Worm (Caenorhabditis elegans) whole organism, L1 larva: Measurements from ENCODE around the gene T22B2.2.

Experiments used
- C04F5.9 ChIP-seq: sonication (generic microtip); optimal IDR thresholded peaks from 2 replicates; lab custom pipeline; 2016; ENCODE audit warnings: missing genetic modification characterization, missing compliant biosample characterization
- C34B4.2 ChIP-seq: sonication (generic microtip); optimal IDR thresholded peaks from 2 replicates; lab custom pipeline; 2017; ENCODE audit warnings: mild to moderate bottlenecking, missing genetic modification characterization, missing compliant biosample characterization
- F16B12.6 ChIP-seq: fragments of 150-350 bp; optimal IDR thresholded peaks from 2 replicates; lab custom pipeline; 2014; ENCODE audit warnings: missing biosample characterization, missing genetic modification characterization
- aha-1 ChIP-seq: fragments of 150-350 bp; optimal IDR thresholded peaks from 2 replicates; lab custom pipeline; 2014; ENCODE audit warnings: missing biosample characterization, missing genetic modification characterization
- blmp-1 ChIP-seq: fragments of 150-350 bp; optimal IDR thresholded peaks from 2 replicates; lab custom pipeline; 2014; ENCODE audit warnings: missing biosample characterization, missing genetic modification characterization
- ceh-8 ChIP-seq: fragments of 200-800 bp; sonication (Bioruptor generic); optimal IDR thresholded peaks from 2 replicates; lab custom pipeline; 2018; ENCODE audit warnings: mild to moderate bottlenecking, missing genetic modification characterization, moderate library complexity, missing compliant biosample characterization
- ceh-82 ChIP-seq, 3 experiments: fragments of 150-350 bp in 1 of 3; sonication (generic microtip) in 2 of 3; optimal IDR thresholded peaks; 2 replicates each; lab custom pipeline; 2014 to 2017; ENCODE audit warnings: missing biosample characterization in 3 of 3, missing genetic modification characterization in 3 of 3
- ceh-88 ChIP-seq: fragments of 200-800 bp; sonication (Bioruptor generic); IDR thresholded peaks from 2 replicates; pipeline ENCODE4 v1.3.6; 2022; ENCODE audit warnings: missing genetic modification characterization, missing compliant biosample characterization
- ceh-90 ChIP-seq: sonication (generic microtip); optimal IDR thresholded peaks from 2 replicates; lab custom pipeline; 2016; ENCODE audit warnings: missing genetic modification characterization, missing compliant biosample characterization
- ces-1 ChIP-seq: fragments of 150-350 bp; optimal IDR thresholded peaks from 2 replicates; lab custom pipeline; 2014; ENCODE audit warnings: missing biosample characterization, missing genetic modification reagents, missing genetic modification characterization
- dsc-1 ChIP-seq: sonication (generic microtip); optimal IDR thresholded peaks from 2 replicates; lab custom pipeline; 2016; ENCODE audit warnings: mild to moderate bottlenecking, missing genetic modification characterization, missing compliant biosample characterization
- efl-1 ChIP-seq, 4 experiments: fragments of 150-350 bp; optimal IDR thresholded peaks in 3 of 4; peaks in 1 of 4; 1 replicate in 1 of 4; 2 replicates in 3 of 4; lab custom pipeline; 2014; ENCODE audit warnings: missing biosample characterization in 2 of 4, missing genetic modification characterization in 2 of 4, missing genetic modification reagents in 2 of 4
- egl-13 ChIP-seq: sonication (generic microtip); optimal IDR thresholded peaks from 2 replicates; lab custom pipeline; 2016; ENCODE audit warnings: missing genotype, missing genetic modification reagents, missing genetic modification characterization, missing compliant biosample characterization
- egl-27 ChIP-seq, 2 experiments: fragments of 150-350 bp in 1 of 2; sonication (generic microtip); optimal IDR thresholded peaks; 3 replicates each; lab custom pipeline; 2017 to 2018; ENCODE audit warnings: missing biosample characterization in 2 of 2, missing genetic modification characterization in 2 of 2, missing genetic modification reagents in 2 of 2
- elt-2 ChIP-seq: sonication (generic microtip); optimal IDR thresholded peaks from 2 replicates; lab custom pipeline; 2016; ENCODE audit warnings: missing genetic modification characterization, mild to moderate bottlenecking, inconsistent platforms, missing compliant biosample characterization, missing genetic modification reagents
- ets-5 ChIP-seq: fragments of 200-800 bp; sonication (Bioruptor generic); IDR thresholded peaks from 2 replicates; pipeline ENCODE4 v1.3.6; 2022; ENCODE audit warnings: missing genetic modification characterization, missing compliant biosample characterization
- fkh-10 ChIP-seq: sonication (generic microtip); optimal IDR thresholded peaks from 2 replicates; lab custom pipeline; 2017; ENCODE audit warnings: missing biosample characterization, missing genetic modification reagents, missing genetic modification characterization
- fkh-4 ChIP-seq: sonication (generic microtip); optimal IDR thresholded peaks from 2 replicates; lab custom pipeline; 2016; ENCODE audit warnings: missing compliant biosample characterization, missing genetic modification characterization, borderline replicate concordance
- hlh-17 ChIP-seq: fragments of 200-800 bp; sonication (Bioruptor generic); optimal IDR thresholded peaks from 2 replicates; lab custom pipeline; 2018; ENCODE audit warnings: missing genetic modification characterization, mild to moderate bottlenecking, missing compliant biosample characterization, moderate library complexity, borderline replicate concordance
- hlh-4 ChIP-seq: sonication (generic microtip); optimal IDR thresholded peaks from 2 replicates; lab custom pipeline; 2016; ENCODE audit warnings: mild to moderate bottlenecking, missing genetic modification characterization, missing compliant biosample characterization
- hpl-2 ChIP-seq: fragments of 150-350 bp; optimal IDR thresholded peaks from 2 replicates; lab custom pipeline; 2014; ENCODE audit warnings: missing biosample characterization, missing genetic modification reagents, missing genetic modification characterization
- jun-1 ChIP-seq: fragments of 150-350 bp; optimal IDR thresholded peaks from 2 replicates; lab custom pipeline; 2014; ENCODE audit warnings: missing biosample characterization, missing genetic modification reagents, missing genetic modification characterization
- lin-14 ChIP-seq: fragments of 200-800 bp; sonication (Bioruptor generic); optimal IDR thresholded peaks from 2 replicates; lab custom pipeline; 2018; ENCODE audit warnings: mild to moderate bottlenecking, missing genetic modification characterization, moderate library complexity, missing compliant biosample characterization
- lin-39 ChIP-seq: fragments of 150-350 bp; optimal IDR thresholded peaks from 2 replicates; lab custom pipeline; 2014; ENCODE audit warnings: missing biosample characterization, missing genetic modification reagents, missing genetic modification characterization
- lsy-2 ChIP-seq, 2 experiments: fragments of 150-350 bp; optimal IDR thresholded peaks; 2 replicates each; lab custom pipeline; 2014; ENCODE audit warnings: missing biosample characterization in 2 of 2, missing genetic modification characterization in 2 of 2
- mab-9 ChIP-seq: fragments of 200-800 bp; sonication (Bioruptor generic); IDR thresholded peaks from 2 replicates; pipeline ENCODE4 v1.3.6; 2022; ENCODE audit warnings: missing genetic modification reagents, missing genetic modification characterization, missing compliant biosample characterization
- nhr-11 ChIP-seq: fragments of 150-350 bp; optimal IDR thresholded peaks from 2 replicates; lab custom pipeline; 2014; ENCODE audit warnings: missing biosample characterization, missing genetic modification characterization
- nhr-20 ChIP-seq: sonication (generic microtip); optimal IDR thresholded peaks from 2 replicates; lab custom pipeline; 2016; ENCODE audit warnings: mild to moderate bottlenecking, missing genetic modification characterization, missing compliant biosample characterization
- nhr-71 ChIP-seq: sonication (generic microtip); optimal IDR thresholded peaks from 2 replicates; lab custom pipeline; 2016; ENCODE audit warnings: mild to moderate bottlenecking, missing genetic modification characterization, moderate library complexity, missing compliant biosample characterization
- nhr-77 ChIP-seq: fragments of 150-350 bp; optimal IDR thresholded peaks from 2 replicates; lab custom pipeline; 2014; ENCODE audit warnings: missing biosample characterization, missing genetic modification characterization
- nhr-84 ChIP-seq: sonication (generic microtip); optimal IDR thresholded peaks from 2 replicates; lab custom pipeline; 2017; ENCODE audit warnings: missing biosample characterization, missing genetic modification characterization
- pax-3 ChIP-seq: fragments of 200-800 bp; sonication (Bioruptor generic); optimal IDR thresholded peaks from 2 replicates; lab custom pipeline; 2018; ENCODE audit warnings: mild to moderate bottlenecking, missing genetic modification characterization, moderate library complexity, missing compliant biosample characterization
- rnt-1 ChIP-seq: sonication (generic microtip); optimal IDR thresholded peaks from 2 replicates; lab custom pipeline; 2016; ENCODE audit warnings: mild to moderate bottlenecking, missing genetic modification characterization, moderate library complexity, missing compliant biosample characterization
- snpc-4 ChIP-seq: fragments of 150-350 bp; optimal IDR thresholded peaks from 2 replicates; lab custom pipeline; 2014; ENCODE audit warnings: missing biosample characterization, missing genetic modification characterization
- snu-23 ChIP-seq: sonication (generic microtip); optimal IDR thresholded peaks from 2 replicates; lab custom pipeline; 2016; ENCODE audit warnings: missing genetic modification characterization, missing compliant biosample characterization
- swsn-7 ChIP-seq: sonication (generic microtip); optimal IDR thresholded peaks from 2 replicates; lab custom pipeline; 2016; ENCODE audit warnings: missing genetic modification characterization, missing compliant biosample characterization
- tlp-1 ChIP-seq: fragments of 150-350 bp; optimal IDR thresholded peaks from 2 replicates; lab custom pipeline; 2014; ENCODE audit warnings: missing biosample characterization, missing genetic modification characterization
- unc-86 ChIP-seq: sonication (generic microtip); optimal IDR thresholded peaks from 2 replicates; lab custom pipeline; 2016; ENCODE audit warnings: missing genetic modification characterization, missing compliant biosample characterization
- xbp-1 ChIP-seq: sonication (generic microtip); optimal IDR thresholded peaks from 2 replicates; lab custom pipeline; 2016; ENCODE audit warnings: missing genetic modification characterization, missing compliant biosample characterization
- zag-1 ChIP-seq: fragments of 150-350 bp; optimal IDR thresholded peaks from 2 replicates; lab custom pipeline; 2014; ENCODE audit warnings: missing biosample characterization, missing genetic modification characterization
- zip-4 ChIP-seq: fragments of 200-800 bp; sonication (Bioruptor generic); optimal IDR thresholded peaks from 2 replicates; lab custom pipeline; 2018; ENCODE audit warnings: mild to moderate bottlenecking, missing genetic modification characterization, moderate library complexity, missing compliant biosample characterization
- ztf-11 ChIP-seq, 2 experiments: sonication (generic microtip); optimal IDR thresholded peaks; 2 replicates each; lab custom pipeline; 2016 to 2017; ENCODE audit warnings: missing genetic modification characterization in 2 of 2, missing biosample characterization in 1 of 2, missing compliant biosample characterization in 1 of 2

T22B2.2 gene

DNA sequence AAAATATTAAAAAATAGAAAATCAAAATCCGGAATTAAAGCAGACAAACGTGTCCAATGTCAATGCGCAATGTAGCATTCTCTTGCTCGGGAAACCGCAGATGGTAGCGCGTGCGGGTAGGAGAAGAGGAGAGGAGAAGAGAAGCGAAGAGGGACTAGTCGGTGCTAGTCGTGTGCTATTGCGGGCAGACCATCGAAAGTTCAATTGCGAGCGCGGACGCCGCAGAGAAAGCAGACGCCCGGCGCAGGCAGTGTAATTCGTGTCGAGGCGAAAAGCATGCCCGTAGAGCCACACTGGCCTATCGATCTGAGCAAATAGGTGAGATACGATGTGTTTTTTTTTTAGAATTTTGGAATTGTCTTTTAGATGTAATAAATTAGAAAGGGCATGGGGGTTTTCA, 25.5 kb downstream of the T22B2.2 start (continued):
- TF ChIP-seq hlh-4 (tag; lab: Kevin White, UChicago) = no peak
- peak; percentile 47 for TF ChIP-seq jun-1 (tag; lab: Kevin White, UChicago)
- TF ChIP-seq ets-5 (GFP tag; lab: Robert Waterston, UW) = no peak
- peak; percentile 41 for TF ChIP-seq unc-86 (tag; lab: Kevin White, UChicago)
- TF ChIP-seq nhr-77 = peak; percentile 30
- no peak for TF ChIP-seq ceh-90
- TF ChIP-seq ceh-8 = peak; percentile 50
- TF ChIP-seq pax-3 (tag; lab: Kevin White, UChicago) = no peak
- TF ChIP-seq nhr-11 = no peak
- no peak for TF ChIP-seq lin-39 (tag; lab: Kevin White, UChicago)
- peak; percentile 11 for TF ChIP-seq dsc-1 (tag; lab: Kevin White, UChicago)
- TF ChIP-seq lsy-2 (tag; optimal IDR thresholded peaks at IDR 0.05; lab: Kevin White, UChicago) = peak in 1 of 2 experiments; percentile 44
- TF ChIP-seq hlh-17 (GFP tag; lab: Kevin White, UChicago) = no peak
- TF ChIP-seq xbp-1 (tag; lab: Kevin White, UChicago) = peak; percentile 30
- no peak for TF ChIP-seq nhr-84 (tag; lab: Kevin White, UChicago)
- TF ChIP-seq swsn-7 (tag; lab: Kevin White, UChicago) = peak; percentile 59
- peak in 1 of 2 experiments; percentile 2 for TF ChIP-seq efl-1 (optimal IDR thresholded peaks at IDR 0.05; lab: Kevin White, UChicago)
- no peak for TF ChIP-seq efl-1 (GFP tag; optimal IDR thresholded peaks at IDR 0.05 in 1 of 2; lab: Kevin White, UChicago)
- no peak for TF ChIP-seq hpl-2 (GFP tag; lab: Kevin White, UChicago)
- TF ChIP-seq nhr-20 (tag; lab: Kevin White, UChicago) = peak; percentile 29
- peak; percentile 60 for TF ChIP-seq nhr-71 (tag; lab: Kevin White, UChicago)
- peak; percentile 19 for TF ChIP-seq egl-13 (tag; lab: Kevin White, UChicago)
- no peak for TF ChIP-seq egl-27 (tag; optimal IDR thresholded peaks at IDR 0.05; lab: Kevin White, UChicago)
- no peak for TF ChIP-seq zip-4 (GFP tag; lab: Kevin White, UChicago)

DNA sequence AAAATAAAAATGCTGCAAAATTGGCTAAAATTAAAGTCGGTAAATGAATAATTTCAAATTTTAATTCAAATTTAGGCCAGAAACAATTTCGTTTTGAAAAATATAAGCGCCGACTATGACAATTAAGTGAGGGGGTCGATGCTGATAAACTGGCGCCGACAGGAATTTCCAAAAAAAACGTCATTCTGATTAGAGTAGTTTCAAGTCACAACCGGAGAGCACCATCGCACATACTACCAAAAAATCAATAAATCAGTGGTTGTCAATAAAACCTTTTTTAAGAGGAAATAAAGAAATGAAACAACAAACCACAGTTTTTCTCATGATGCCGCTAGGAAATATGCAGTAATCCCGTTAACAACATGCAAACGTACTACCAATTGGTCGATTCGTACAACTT, 28.8 kb downstream of the T22B2.2 start:
- TF ChIP-seq tlp-1 = no peak
- TF ChIP-seq aha-1 (tag; lab: Kevin White, UChicago) = no peak
- no peak for TF ChIP-seq efl-1 (optimal IDR thresholded peaks at IDR 0.05; lab: Kevin White, UChicago)
- peak in 1 of 2 experiments; percentile 85 for TF ChIP-seq efl-1 (GFP tag; optimal IDR thresholded peaks at IDR 0.05 in 1 of 2; lab: Kevin White, UChicago)
- no peak for TF ChIP-seq swsn-7 (tag; lab: Kevin White, UChicago)
- peak; percentile 38 for TF ChIP-seq elt-2 (tag; lab: Kevin White, UChicago)

DNA sequence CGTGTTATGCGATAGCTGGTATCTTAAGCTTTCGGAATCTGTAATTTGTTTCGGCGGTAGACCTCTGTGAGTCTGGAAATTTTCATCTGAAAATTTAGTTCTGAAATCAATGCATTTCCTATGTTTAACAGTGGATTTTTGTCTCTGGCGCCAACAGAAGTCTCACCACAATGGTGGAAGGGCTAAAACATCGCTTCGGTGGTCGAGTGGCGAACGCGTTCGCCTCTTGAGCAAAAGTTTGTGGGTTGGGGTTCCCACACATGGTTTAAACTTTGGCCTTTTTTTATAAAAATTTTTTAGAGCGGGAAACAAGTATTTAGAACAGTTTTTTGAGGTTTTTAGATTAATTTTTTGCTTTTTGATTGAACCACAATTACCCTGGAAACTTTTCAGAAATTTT, 29.6 kb downstream of the T22B2.2 start:
- TF ChIP-seq efl-1 (optimal IDR thresholded peaks at IDR 0.05; lab: Kevin White, UChicago) (no peak), efl-1 (GFP tag; optimal IDR thresholded peaks at IDR 0.05 in 1 of 2; lab: Kevin White, UChicago) (no peak)

DNA sequence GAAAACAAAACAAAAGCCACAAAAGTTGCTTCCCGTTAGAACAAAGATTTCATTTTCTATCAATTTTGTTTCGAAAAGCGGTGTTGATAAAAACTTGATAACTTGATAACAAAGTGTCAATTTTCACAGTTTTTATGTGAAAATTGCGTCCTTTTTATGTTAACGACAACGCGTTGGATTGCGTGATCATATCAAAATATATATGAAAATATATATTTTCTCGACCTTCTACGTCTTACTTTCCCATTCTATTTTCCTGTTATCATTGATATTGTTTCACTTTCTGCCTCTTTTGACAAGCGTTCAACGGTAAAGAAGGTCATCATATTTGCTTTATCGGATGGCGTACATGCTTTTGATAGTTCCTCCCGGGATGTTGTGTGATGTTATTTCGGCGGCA, 32.5 kb downstream of the T22B2.2 start:
- TF ChIP-seq blmp-1 (tag; lab: Kevin White, UChicago) (peak; percentile 74), tlp-1 (peak; percentile 17), F16B12.6 (tag; lab: Kevin White, UChicago) (no peak), elt-2 (tag; lab: Kevin White, UChicago) (peak; percentile 56), lin-14 (GFP tag; lab: Kevin White, UChicago) (peak; percentile 34)

DNA sequence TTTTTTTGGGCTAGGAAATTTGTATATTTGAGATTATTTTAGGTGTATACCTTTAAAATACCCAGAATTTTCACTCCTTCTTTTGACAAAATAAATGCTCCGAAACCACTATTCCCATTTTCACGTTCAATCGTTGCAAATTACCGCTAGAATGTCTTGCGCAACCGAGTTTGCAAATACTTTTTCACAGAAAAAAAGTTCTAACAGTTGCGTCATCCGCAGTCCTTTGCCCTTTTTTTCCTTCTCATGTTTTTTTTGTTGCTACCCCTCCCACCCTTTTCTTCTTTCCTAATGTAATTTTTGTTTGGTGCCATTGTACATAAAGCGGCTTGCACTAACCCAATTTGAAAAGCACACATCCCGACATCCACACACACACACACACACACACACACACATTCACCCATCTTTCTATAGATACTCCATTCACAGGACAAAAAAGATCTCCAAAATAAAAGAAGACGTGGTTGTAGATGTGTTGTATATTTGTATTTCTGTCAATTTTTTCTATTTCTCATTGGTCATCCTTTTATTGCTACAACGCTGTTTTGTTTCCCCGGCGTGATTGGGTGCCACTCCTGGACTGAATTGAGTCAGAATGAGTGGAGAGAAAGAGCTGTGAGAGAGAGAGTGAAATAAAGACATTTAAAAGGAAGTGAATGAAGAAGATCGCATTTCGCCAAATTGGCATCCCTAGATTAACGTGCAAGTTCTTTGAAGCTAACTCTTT, 37.4 kb downstream of the T22B2.2 start:
- TF ChIP-seq blmp-1 (tag; lab: Kevin White, UChicago) (no peak), ces-1 (GFP tag; lab: Kevin White, UChicago) (peak; percentile 90), egl-27 (tag; optimal IDR thresholded peaks at IDR 0.05; lab: Kevin White, UChicago) (no peak), zag-1 (tag; lab: Kevin White, UChicago) (peak; percentile 30), nhr-71 (tag; lab: Kevin White, UChicago) (peak; percentile 21), ceh-82 (tag; optimal IDR thresholded peaks at IDR 0.05; lab: Kevin White, UChicago) (peak in 1 of 3 experiments; percentile 1), fkh-4 (tag; lab: Kevin White, UChicago) (no peak), snpc-4 (tag; lab: Kevin White, UChicago) (no peak), C04F5.9 (tag; lab: Kevin White, UChicago) (no peak), C34B4.2 (tag; lab: Kevin White, UChicago) (no peak), mab-9 (GFP tag; lab: Robert Waterston, UW) (no peak), ceh-88 (GFP tag; lab: Robert Waterston, UW) (no peak), pax-3 (tag; lab: Kevin White, UChicago) (no peak), snu-23 (peak; percentile 9), rnt-1 (tag; lab: Kevin White, UChicago) (peak; percentile 20), lin-14 (GFP tag; lab: Kevin White, UChicago) (peak; percentile 86), ztf-11 (tag; optimal IDR thresholded peaks at IDR 0.05; lab: Kevin White, UChicago) (peak in 1 of 2 experiments; percentile 12), fkh-10 (GFP tag; lab: Kevin White, UChicago) (peak; percentile 86)
